Fruit fly (Drosophila melanogaster): ENCODE data around the gene CG34027.
A peak's percentile ranks its signal among the peaks of the same experiment; 100 is the strongest.

The CG34027 gene

dm6 chr3R:25069569-25069968 is 39.3 kb downstream of the CG34027 start, which contains the start of the genes Stt3B and CG11839:
Stt3B (minus strand) TSS chr3R:25069637.
CG11839 (plus strand) TSS chr3R:25069927.
- TF ChIP-seq mam (GFP tag; optimal IDR thresholded peaks at IDR 0.05) (peak; percentile 86), CG13624 (GFP tag; optimal IDR thresholded peaks at IDR 0.05) (peak; percentile 84), CG3847 (GFP tag; IDR thresholded peaks at IDR 0.05) (peak; percentile 91), CG2202 (tag; optimal IDR thresholded peaks at IDR 0.05) (peak; percentile 37), CG17186 (GFP tag; optimal IDR thresholded peaks at IDR 0.05) (peak; percentile 41), psq (GFP tag; optimal IDR thresholded peaks at IDR 0.05) (peak; percentile 42), CG13775 (GFP tag; optimal IDR thresholded peaks at IDR 0.05) (peak; percentile 74), CG18262 (tag; optimal IDR thresholded peaks at IDR 0.05) (peak; percentile 70), stwl (tag; optimal IDR thresholded peaks at IDR 0.05) (peak; percentile 80), vvl (GFP tag; IDR thresholded peaks at IDR 0.05) (peak; percentile 68), HLH4C (GFP tag; IDR thresholded peaks at IDR 0.05; ENCODE audit: partially characterized antibody) (peak; percentile 83), dysf (GFP tag; IDR thresholded peaks at IDR 0.05) (peak; percentile 71; the same call in 2 of the 3 replicates), CG2199 (GFP tag; IDR thresholded peaks at IDR 0.05) (0 out of 3 replicates have a peak, but pooled peaks have one; percentile 29), prd (optimal IDR thresholded peaks at IDR 0.05) (no peak), prd (GFP tag; IDR thresholded peaks at IDR 0.05) (peak; percentile 79), row (GFP tag; IDR thresholded peaks at IDR 0.05) (peak; percentile 95), Xrp1 (GFP tag; IDR thresholded peaks at IDR 0.05) (peak; percentile 62; the same call in 1 of the 2 replicates), CG4328 (GFP tag; optimal IDR thresholded peaks at IDR 0.05) (peak; percentile 41), Scr (GFP tag; IDR thresholded peaks at IDR 0.05; ENCODE audit: partially characterized antibody) (peak; percentile 95), Oaz (GFP tag; IDR thresholded peaks at IDR 0.05) (0 out of 2 replicates have a peak, but pooled peaks have one; percentile 55), D (optimal IDR thresholded peaks at IDR 0.05) (no peak), D (GFP tag; optimal IDR thresholded peaks at IDR 0.05) (no peak), CG7271 (tag; optimal IDR thresholded peaks at IDR 0.05) (peak; percentile 11), B-H2 (GFP tag; optimal IDR thresholded peaks at IDR 0.05) (peak; percentile 62), CG11696 (GFP tag; IDR thresholded peaks at IDR 0.05) (no peak), inv (GFP tag; IDR thresholded peaks at IDR 0.05; ENCODE audit: partially characterized antibody) (peak; percentile 89), CG10654 (GFP tag; optimal IDR thresholded peaks at IDR 0.05) (peak; percentile 70), Sox100B (GFP tag; optimal IDR thresholded peaks at IDR 0.05) (peak; percentile 49), fd3F (GFP tag; optimal IDR thresholded peaks at IDR 0.05) (peak; percentile 62), knrl (GFP tag; IDR thresholded peaks at IDR 0.05; ENCODE audit: partially characterized antibody) (peak; percentile 96), Bgb (GFP tag; IDR thresholded peaks at IDR 0.05; ENCODE audit: partially characterized antibody) (peak; percentile 91), CkIIα-i1 (GFP tag; IDR thresholded peaks at IDR 0.05) (no peak), sima (GFP tag; optimal IDR thresholded peaks at IDR 0.05) (peak; percentile 10), Dbx (GFP tag; IDR thresholded peaks at IDR 0.05) (peak; percentile 80), CG7372 (GFP tag; IDR thresholded peaks at IDR 0.05) (peak; percentile 70), CG15696 (tag; optimal IDR thresholded peaks at IDR 0.05) (peak; percentile 58), grau (tag; optimal IDR thresholded peaks at IDR 0.05) (peak; percentile 73), zf30C (GFP tag; optimal IDR thresholded peaks at IDR 0.05) (no peak), CG2129 (GFP tag; IDR thresholded peaks at IDR 0.05; ENCODE audit: partially characterized antibody) (peak; percentile 89), onecut (GFP tag; IDR thresholded peaks at IDR 0.05) (0 out of 2 replicates have a peak, but pooled peaks have one; percentile 23), Dad (GFP tag; optimal IDR thresholded peaks at IDR 0.05) (peak; percentile 72), sens (GFP tag) (peak; percentile 96), CG12659 (GFP tag; optimal IDR thresholded peaks at IDR 0.05) (peak; percentile 85), Med (GFP tag) (peak; percentile 96), hkb (optimal IDR thresholded peaks at IDR 0.05) (no peak), hkb (GFP tag; IDR thresholded peaks at IDR 0.05) (peak; percentile 67), CG14014 (GFP tag; IDR thresholded peaks at IDR 0.05) (peak; percentile 65), mld (GFP tag; IDR thresholded peaks at IDR 0.05; ENCODE audit: partially characterized antibody) (peak; percentile 58; the same call in 1 of the 3 replicates), E2f2 (GFP tag; IDR thresholded peaks at IDR 0.05) (peak; percentile 67), gro (GFP tag; optimal IDR thresholded peaks at IDR 0.05) (peak; percentile 79), CG1647 (GFP tag; optimal IDR thresholded peaks at IDR 0.05) (peak; percentile 76)

Measured in whole organism, embryonic.